Fruit fly (Drosophila melanogaster) whole organism, wandering third instar larva: Measurements from ENCODE around the gene Tbc1d22.

Source experiments
- CrebA ChIP-seq: fragments of 200-800 bp; sonication (Bioruptor generic); optimal IDR thresholded peaks from 2 replicates; lab custom pipeline; 2016; ENCODE audit warnings: missing biosample characterization, mild to moderate bottlenecking, missing genetic modification characterization, borderline replicate concordance
- Dfd ChIP-seq: fragments of >200 bp; optimal IDR thresholded peaks from 2 replicates; lab custom pipeline; 2017; ENCODE audit warnings: missing biosample characterization, missing genetic modification characterization
- Dif ChIP-seq: fragments of 200-275, 200-300 bp; sonication (Bioruptor generic); optimal IDR thresholded peaks from 2 replicates; lab custom pipeline; 2018; ENCODE audit warnings: missing biosample characterization, missing genetic modification characterization; ENCODE audit not compliant: partially characterized antibody
- Jra ChIP-seq: sonication (Bioruptor generic); optimal IDR thresholded peaks from 2 replicates; lab custom pipeline; 2016; ENCODE audit warnings: missing biosample characterization, missing genetic modification characterization
- Rel ChIP-seq, 2 experiments: fragments of 200-800 bp; sonication (Bioruptor generic) in 1 of 2; optimal IDR thresholded peaks; 2 replicates in 1 of 2; 3 replicates in 1 of 2; lab custom pipeline; 2016 to 2019; ENCODE audit warnings: mild to moderate bottlenecking in 2 of 2, missing biosample characterization in 2 of 2, missing genetic modification characterization in 2 of 2, moderate library complexity in 1 of 2
- Sp1 ChIP-seq: fragments of 200-800 bp; sonication (Bioruptor generic); optimal IDR thresholded peaks from 3 replicates; lab custom pipeline; 2019; ENCODE audit warnings: missing biosample characterization, mild to moderate bottlenecking, missing genetic modification characterization, moderate library complexity
- Vsx2 ChIP-seq: fragments of 200-300, 225-300 bp; sonication (Bioruptor generic); optimal IDR thresholded peaks from 2 replicates; lab custom pipeline; 2018; ENCODE audit warnings: missing biosample characterization, missing genetic modification characterization; ENCODE audit not compliant: partially characterized antibody
- br ChIP-seq: fragments of 200-800 bp; sonication (Bioruptor generic); optimal IDR thresholded peaks from 2 replicates; lab custom pipeline; 2016; ENCODE audit warnings: missing biosample characterization, missing genetic modification characterization
- brk ChIP-seq: fragments of 200-800 bp; sonication (Bioruptor generic); optimal IDR thresholded peaks from 2 replicates; lab custom pipeline; 2016; ENCODE audit warnings: missing biosample characterization, mild to moderate bottlenecking, missing genetic modification characterization
- dl ChIP-seq, 2 experiments: fragments of 175-275, 200-275 bp in 1 of 2; fragments of 200-275 bp in 1 of 2; sonication (Bioruptor generic); optimal IDR thresholded peaks; lab custom pipeline; 2018; ENCODE audit warnings: mild to moderate bottlenecking in 2 of 2, missing biosample characterization in 2 of 2, missing genetic modification characterization in 2 of 2, moderate library complexity in 2 of 2; ENCODE audit not compliant: partially characterized antibody in 2 of 2, insufficient read depth in 1 of 2
- h ChIP-seq: fragments of 200-800 bp; sonication (Bioruptor generic); optimal IDR thresholded peaks from 3 replicates; lab custom pipeline; 2016; ENCODE audit warnings: missing biosample characterization, mild to moderate bottlenecking, missing genetic modification characterization
- jim ChIP-seq: fragments of 175-275, 200-325 bp; sonication (Bioruptor generic); optimal IDR thresholded peaks from 2 replicates; lab custom pipeline; 2016; ENCODE audit warnings: missing biosample characterization, mild to moderate bottlenecking, missing genetic modification characterization
- psq ChIP-seq: fragments of 200-800 bp; sonication (Bioruptor generic); optimal IDR thresholded peaks from 3 replicates; lab custom pipeline; 2017; ENCODE audit warnings: missing biosample characterization, mild to moderate bottlenecking, missing genetic modification characterization, moderate library complexity
- sage ChIP-seq: fragments of 200-800 bp; sonication (Bioruptor generic); optimal IDR thresholded peaks from 2 replicates; lab custom pipeline; 2016; ENCODE audit warnings: missing biosample characterization, mild to moderate bottlenecking, missing genetic modification characterization
- woc ChIP-seq: sonication (Bioruptor generic); optimal IDR thresholded peaks from 2 replicates; lab custom pipeline; 2016; ENCODE audit warnings: missing biosample characterization, mild to moderate bottlenecking, missing genetic modification characterization

Gene Tbc1d22

dm6 chr3R:21152856-21153278 is 50.9 kb downstream of the Tbc1d22 start:
- TF ChIP-seq dl (GFP tag; optimal IDR thresholded peaks at IDR 0.05; lab: Kevin White, UChicago; ENCODE audit: insufficient read depth in 1 of 2, partially characterized antibody in 2 of 2), result peak; percentile 80 to 84
- peak; percentile 34 for TF ChIP-seq br
- peak; percentile 60 for TF ChIP-seq sage (GFP tag; lab: Kevin White, UChicago)
- peak; percentile 78 for TF ChIP-seq Dif (GFP tag; lab: Kevin White, UChicago)
- peak; percentile 57 for TF ChIP-seq Vsx2 (GFP tag; lab: Kevin White, UChicago)
- TF ChIP-seq h (GFP tag; lab: Kevin White, UChicago), result no peak
- TF ChIP-seq psq (GFP tag; lab: Kevin White, UChicago), result peak; percentile 3
- TF ChIP-seq Dfd, result no peak
- peak; percentile 78 for TF ChIP-seq Rel (GFP tag; optimal IDR thresholded peaks at IDR 0.05; lab: Kevin White, UChicago)
- TF ChIP-seq Rel (tag; optimal IDR thresholded peaks at IDR 0.05; lab: Kevin White, UChicago), result peak; percentile 47
- TF ChIP-seq woc, result peak; percentile 33
- TF ChIP-seq Sp1 (GFP tag; lab: Kevin White, UChicago), result peak; percentile 86
- peak; percentile 89 for TF ChIP-seq CrebA (GFP tag; lab: Kevin White, UChicago)
- peak; percentile 65 for TF ChIP-seq brk (GFP tag; lab: Kevin White, UChicago)
- no peak for TF ChIP-seq jim (GFP tag; lab: Kevin White, UChicago)

DNA sequence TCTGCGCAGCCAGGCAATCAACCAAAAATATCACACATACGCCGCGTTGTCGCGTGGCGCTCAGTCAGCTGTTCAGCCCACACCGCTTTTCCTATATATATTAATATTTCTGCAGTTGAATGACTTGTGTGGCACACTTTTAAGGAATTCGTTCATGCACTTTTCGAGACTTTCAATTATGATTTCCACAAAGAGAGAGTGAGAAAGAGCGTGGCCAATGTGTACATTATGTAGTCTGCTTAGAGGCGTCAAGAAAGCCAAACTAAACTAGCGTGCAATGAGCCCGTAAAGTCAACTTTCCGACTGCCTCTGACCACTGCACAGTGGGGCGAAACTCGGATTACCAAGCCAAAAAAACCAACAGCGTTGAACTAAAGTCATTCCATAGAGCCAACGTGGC is 52.1 kb downstream of the Tbc1d22 start:
- TF ChIP-seq Jra (no peak), h (GFP tag; lab: Kevin White, UChicago) (peak; percentile 49)
